Fruit fly (Drosophila melanogaster) Kc167 (cell line): Measurements from ENCODE around the gene CG6700.

Source experiments
- Myc ChIP-seq: fragments of >200 bp; optimal IDR thresholded peaks from 2 replicates; lab custom pipeline; 2017; ENCODE audit warnings: missing external identifiers
- Sin3A ChIP-seq: fragments of >200 bp; optimal IDR thresholded peaks from 2 replicates; lab custom pipeline; 2018; ENCODE audit warnings: missing external identifiers
- h ChIP-seq: fragments of >200 bp; optimal IDR thresholded peaks from 3 replicates; lab custom pipeline; 2018; ENCODE audit warnings: missing external identifiers
- insv ChIP-seq: fragments of >200 bp; optimal IDR thresholded peaks from 3 replicates; lab custom pipeline; 2018; ENCODE audit warnings: missing external identifiers
- psq ChIP-seq: fragments of >200 bp; optimal IDR thresholded peaks from 2 replicates; lab custom pipeline; 2017; ENCODE audit warnings: missing external identifiers
- ttk ChIP-seq: sonication (Bioruptor generic); optimal IDR thresholded peaks from 2 replicates; lab custom pipeline; 2017; ENCODE audit warnings: missing external identifiers

Gene CG6700

DNA sequence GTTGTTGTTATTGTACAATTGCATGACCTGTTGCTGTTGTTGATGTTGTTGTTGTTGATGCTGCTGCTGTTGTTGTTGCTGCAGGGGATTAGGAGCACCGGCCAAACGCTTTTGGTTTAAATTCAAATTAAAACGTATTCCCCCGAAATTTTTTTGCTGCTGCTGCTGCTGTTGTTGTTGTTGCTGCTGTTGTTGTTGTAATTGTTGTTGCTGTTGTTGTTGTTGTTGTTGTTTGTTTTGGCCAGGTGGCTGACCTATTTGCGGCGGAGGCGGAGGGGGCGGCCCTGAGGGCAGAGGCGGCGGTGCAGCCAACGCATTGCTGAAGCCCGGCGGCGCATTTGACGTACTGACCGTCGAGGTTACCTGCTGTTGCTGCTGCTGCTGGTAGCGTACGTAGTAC is 778 bp downstream of the CG6700 start:
- no peak for TF ChIP-seq h (lab: Kevin White, UChicago)

DNA sequence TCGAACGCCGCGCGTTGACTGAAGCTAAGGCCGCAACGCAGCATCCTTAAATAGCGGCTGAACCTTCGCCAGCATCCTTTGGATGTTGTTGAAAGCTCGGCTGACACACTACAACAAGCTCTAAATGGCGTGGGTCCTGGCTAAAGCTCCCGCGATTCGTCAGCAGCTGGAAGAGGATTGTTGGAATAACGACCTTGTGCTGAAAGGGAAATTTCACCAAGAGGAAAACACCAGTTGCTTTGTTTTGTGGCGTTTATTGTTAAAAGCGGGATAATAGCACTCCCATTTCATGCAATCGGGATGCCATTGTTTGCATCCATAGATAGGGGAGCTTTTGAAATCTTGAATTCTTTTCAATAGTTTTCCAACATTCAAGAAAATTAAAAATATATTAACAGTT is 4.9 kb downstream of the CG6700 start, which contains the start of gene Nos:
Nos (minus strand) TSS at position 21 of the 400 bp plus-strand sequence.
- TF ChIP-seq ttk (lab: Kevin White, UChicago) (no peak), h (lab: Kevin White, UChicago) (no peak), Myc (lab: Kevin White, UChicago) (no peak), insv (no peak), Sin3A (no peak), psq (lab: Kevin White, UChicago) (no peak)

DNA sequence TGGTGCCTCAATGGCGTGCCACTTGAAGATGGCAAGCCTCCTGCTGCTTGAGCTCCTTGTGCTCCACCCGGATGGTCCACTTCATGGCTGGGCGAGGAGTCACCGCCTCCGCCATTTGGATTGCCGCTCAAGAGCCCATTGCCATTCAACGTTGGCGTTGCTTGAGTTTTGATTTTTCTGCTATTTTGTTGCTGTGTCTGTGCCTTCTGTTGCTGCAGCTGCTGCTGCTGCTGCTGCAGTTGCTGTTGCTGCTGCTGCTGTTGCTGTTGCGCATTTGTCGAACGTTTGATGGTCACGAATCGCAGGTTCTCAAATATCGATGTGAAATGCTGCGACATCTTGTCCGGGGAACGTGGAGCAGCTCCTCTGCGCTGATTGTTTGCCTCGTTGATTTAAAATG is 10.8 kb downstream of the CG6700 start:
- TF ChIP-seq h (lab: Kevin White, UChicago), result no peak
- TF ChIP-seq insv, result no peak
- no peak for TF ChIP-seq ttk (lab: Kevin White, UChicago)
- TF ChIP-seq psq (lab: Kevin White, UChicago), result no peak
- TF ChIP-seq Sin3A, result no peak
- no peak for TF ChIP-seq Myc (lab: Kevin White, UChicago)

DNA sequence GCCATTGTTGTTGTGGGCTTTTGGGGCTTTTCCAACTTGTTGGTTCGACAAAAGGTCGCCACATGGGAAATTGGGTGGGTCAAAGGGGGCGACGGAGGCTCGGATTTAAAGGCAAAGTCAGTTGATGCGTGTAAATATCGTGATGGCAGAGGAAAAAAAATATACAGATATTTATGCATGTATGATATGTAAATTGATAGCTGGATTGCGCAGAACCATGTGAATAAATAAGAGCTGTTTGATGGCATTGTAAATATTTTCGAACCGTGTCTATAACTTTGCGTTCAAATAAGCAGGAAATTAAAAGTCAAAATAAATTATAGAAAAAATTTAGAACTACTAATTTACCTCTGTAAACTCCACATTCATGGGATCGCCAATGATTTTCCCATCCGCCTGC is 19.8 kb downstream of the CG6700 start:
- no peak for TF ChIP-seq Sin3A
- TF ChIP-seq psq (lab: Kevin White, UChicago), result no peak
- TF ChIP-seq Myc (lab: Kevin White, UChicago), result no peak
- no peak for TF ChIP-seq ttk (lab: Kevin White, UChicago)

DNA sequence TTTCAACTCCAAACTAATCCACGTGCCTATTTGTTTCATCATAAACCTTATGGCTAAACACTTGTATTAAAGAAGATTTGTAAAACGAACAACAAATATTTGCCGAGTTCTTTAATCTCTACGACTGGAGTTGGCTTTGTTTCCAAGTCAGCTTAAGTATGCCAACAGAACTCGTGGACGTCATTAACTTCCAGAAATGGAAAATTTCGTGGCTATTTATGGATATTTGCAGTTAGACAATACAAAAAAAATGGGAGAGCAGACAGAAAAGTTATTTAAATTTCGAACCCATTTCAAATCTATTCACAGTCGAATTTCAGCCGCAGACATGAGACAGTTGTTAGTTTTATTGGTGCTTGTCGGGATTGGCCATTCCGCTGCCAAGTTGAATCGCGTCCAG is 22.0 kb downstream of the CG6700 start, which contains the start of gene CG17134:
CG17134 (plus strand) TSS at position 301 of the 400 bp plus-strand sequence.
- TF ChIP-seq Myc (lab: Kevin White, UChicago), result no peak
- TF ChIP-seq psq (lab: Kevin White, UChicago), result no peak
- no peak for TF ChIP-seq ttk (lab: Kevin White, UChicago)
- no peak for TF ChIP-seq insv
- no peak for TF ChIP-seq Sin3A
- no peak for TF ChIP-seq h (lab: Kevin White, UChicago)

DNA sequence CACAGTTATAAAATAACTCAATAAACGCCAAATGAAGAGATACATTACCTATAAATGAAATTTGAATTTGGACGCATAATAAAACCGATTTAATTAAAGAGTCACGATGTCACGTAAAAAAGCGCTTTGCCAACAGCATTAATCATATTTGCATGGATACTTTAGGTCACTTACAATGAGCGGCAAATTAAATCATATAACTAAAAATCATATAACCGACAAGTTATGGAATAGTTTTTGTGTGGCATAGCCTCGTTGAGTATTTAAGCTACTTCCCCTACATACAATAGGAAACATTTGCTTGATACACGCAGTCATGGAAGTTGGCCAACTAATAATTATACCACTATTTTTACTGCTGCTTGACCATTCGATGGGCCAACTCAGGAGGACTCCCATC is 23.6 kb downstream of the CG6700 start, which contains the start of gene CG6508:
CG6508 (plus strand) TSS at position 301 of the 400 bp plus-strand sequence.
- TF ChIP-seq Sin3A (no peak), h (lab: Kevin White, UChicago) (no peak), psq (lab: Kevin White, UChicago) (no peak), ttk (lab: Kevin White, UChicago) (no peak), Myc (lab: Kevin White, UChicago) (no peak), insv (no peak)

DNA sequence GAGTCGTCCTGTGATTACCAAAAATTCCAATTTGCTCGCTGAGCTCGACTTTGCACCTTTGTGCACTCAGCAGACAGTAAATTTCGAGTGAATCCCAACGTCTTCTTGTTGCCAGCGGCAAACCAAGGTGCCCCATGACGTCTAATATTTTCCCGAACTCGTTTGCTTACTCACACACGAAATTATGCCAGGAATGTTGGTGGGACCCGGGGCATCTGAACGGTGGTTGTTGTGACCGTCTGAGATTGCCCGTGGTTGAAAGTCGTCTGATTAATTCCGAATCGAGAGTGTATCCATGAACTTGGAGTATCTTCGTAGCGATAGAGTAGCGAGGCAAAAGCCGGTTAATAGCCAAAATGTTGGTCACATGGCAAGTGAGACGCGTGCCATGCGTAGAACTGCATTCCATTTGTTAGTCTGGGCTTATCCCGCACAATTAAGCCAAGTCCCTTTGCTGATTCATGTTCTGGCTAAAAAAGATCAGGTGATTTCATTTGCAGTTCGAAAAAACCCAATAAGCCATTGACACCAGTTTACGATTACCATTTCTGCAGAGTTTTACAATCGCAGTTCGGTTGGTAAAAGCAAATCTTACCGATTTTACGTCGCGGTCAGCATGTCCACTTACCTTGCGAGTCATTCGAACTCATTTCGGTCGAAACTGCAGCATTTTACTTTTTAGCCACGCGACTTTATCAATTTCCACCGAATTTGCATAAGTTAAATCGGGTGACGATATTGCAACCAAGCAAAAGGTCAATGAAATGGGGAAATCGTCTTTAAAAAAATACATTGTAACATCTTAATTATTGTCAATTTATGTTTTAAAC is 40.2 kb downstream of the CG6700 start:
- TF ChIP-seq Myc (lab: Kevin White, UChicago) (no peak), Sin3A (no peak), h (lab: Kevin White, UChicago) (no peak), psq (lab: Kevin White, UChicago) (no peak), ttk (lab: Kevin White, UChicago) (no peak), insv (no peak)

DNA sequence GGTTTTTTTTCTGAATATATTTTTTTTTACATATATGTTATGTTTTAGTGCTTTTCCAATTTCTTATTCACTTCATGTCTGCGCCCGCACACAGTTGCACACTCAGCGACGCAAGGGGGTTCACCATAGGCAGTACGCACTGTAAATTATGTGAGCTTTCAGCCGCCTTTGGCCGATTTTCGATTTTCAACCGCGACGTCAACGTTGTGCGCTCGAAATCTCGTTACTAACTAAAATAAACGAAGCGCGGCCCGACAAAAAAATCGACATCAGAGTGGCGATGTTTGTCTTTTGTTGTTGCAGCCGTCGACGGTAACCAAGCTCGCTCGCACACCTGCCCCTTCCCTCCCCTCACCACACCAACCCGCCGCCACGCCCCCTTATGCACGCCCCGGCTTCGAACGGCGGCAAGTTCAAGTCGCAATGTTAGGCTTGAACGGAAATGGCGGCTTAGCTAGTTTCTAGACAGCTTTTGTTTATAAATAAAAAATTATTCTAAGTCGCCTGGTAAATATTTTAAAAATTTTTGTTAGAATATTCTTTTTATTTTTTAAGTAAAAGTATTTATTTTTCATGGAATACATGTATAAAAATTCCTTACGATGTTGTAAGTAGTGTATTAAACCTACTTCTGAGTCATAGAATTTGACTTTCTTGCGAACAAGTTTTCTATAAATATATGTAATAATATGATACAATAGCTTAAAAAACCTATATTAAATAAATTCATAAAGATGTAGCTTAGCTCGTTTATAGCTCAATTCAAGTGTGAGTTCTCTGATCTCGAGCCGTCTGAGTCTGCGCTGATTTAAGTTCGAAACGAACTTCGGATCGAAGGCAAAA is 41.3 kb downstream of the CG6700 start, which contains the start of gene CG31869:
CG31869 (minus strand) TSS at position 233 of the 843 bp plus-strand sequence.
- TF ChIP-seq psq (lab: Kevin White, UChicago) (no peak), Myc (lab: Kevin White, UChicago) (no peak)

DNA sequence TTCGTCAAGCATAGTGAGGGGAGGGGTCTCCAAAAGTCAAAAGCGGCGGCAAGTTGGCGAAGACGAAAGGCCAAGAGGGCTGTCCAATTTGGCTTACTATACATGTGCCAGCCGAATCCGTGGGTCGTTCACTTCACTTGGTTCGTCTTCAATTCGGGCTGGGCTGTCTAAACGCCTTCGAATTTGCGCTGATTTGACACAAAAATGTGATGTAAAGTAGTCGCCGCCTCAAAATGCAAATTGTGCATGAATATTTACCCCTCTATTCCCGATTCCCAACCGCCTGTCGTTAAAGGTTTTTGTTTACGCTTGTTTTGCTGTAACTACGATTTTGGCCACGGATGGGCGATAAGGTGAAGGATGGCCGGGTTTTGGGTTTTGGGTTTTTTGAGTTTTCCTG is 46.7 kb downstream of the CG6700 start:
- TF ChIP-seq Myc (lab: Kevin White, UChicago), result no peak
- no peak for TF ChIP-seq insv
- TF ChIP-seq Sin3A, result no peak
- no peak for TF ChIP-seq h (lab: Kevin White, UChicago)
- TF ChIP-seq ttk (lab: Kevin White, UChicago), result no peak
- no peak for TF ChIP-seq psq (lab: Kevin White, UChicago)

DNA sequence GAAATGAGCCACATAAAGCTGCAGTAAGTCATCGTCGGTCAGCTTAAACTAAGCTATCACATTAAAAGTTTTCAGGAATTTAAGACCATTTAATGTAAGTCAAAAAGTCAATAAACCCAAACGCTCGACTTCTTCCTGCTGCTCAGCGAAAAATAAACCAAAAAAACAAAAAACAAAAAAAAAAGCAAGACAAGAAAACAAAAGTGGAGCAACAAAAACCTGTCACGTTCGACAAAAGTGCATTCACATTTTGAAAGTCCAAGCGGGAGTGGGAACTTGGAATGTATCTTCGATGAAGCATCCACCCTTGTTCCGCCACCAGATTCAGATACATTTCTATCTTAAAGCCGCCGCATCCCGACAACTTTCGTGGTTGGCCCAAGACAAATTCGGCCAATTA is 48.4 kb downstream of the CG6700 start:
- TF ChIP-seq psq (lab: Kevin White, UChicago) (no peak), Sin3A (no peak), h (lab: Kevin White, UChicago) (no peak), insv (no peak), ttk (lab: Kevin White, UChicago) (no peak), Myc (lab: Kevin White, UChicago) (no peak)

DNA sequence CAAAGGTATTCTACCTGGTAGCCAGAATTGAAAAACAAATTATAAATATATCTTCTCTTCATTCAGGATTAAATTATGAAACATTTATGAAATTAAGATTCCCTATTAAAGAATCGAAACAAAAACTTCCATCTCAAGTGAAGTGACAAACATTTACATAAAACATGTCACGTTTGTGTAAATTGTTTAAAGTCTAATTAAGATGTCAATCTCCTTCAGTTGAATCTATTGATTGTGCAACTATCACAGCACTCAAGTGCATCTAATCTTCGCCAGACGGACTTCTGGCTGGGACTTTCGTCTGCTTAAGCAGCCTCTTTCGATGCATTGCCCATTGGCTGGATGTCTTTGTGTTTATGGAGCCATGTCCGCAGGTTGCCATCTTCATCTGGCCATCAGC is 50.3 kb downstream of the CG6700 start:
- no peak for TF ChIP-seq h (lab: Kevin White, UChicago)
- no peak for TF ChIP-seq psq (lab: Kevin White, UChicago)
- TF ChIP-seq Myc (lab: Kevin White, UChicago), result no peak
- no peak for TF ChIP-seq insv
- no peak for TF ChIP-seq ttk (lab: Kevin White, UChicago)
- no peak for TF ChIP-seq Sin3A

DNA sequence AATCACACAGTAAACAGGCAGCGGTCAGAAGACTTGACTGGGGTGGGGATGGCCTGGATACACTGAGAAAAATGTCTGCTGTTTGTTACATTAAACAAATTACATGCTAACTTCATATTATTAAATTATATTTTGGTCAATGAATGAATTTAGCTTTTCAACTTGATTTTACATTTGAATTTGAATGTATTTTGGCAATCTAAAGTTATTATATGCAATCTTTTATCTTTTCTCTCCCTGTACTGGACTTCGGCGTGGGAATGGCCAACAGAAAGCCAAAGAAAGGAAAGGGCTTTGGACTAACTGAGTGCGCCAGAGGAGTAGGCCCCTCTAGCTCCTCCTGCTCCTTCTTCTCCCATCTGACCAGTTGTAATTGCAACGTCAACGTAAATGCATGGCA is 51.1 kb downstream of the CG6700 start:
- TF ChIP-seq psq (lab: Kevin White, UChicago) (no peak), ttk (lab: Kevin White, UChicago) (no peak)
